Worm (Caenorhabditis elegans) whole organism, midembryonic: ENCODE measurements around the gene pfn-2.

Experiments
- T22C8.4 ChIP-seq: fragments of 200-800 bp; sonication (Bioruptor generic); IDR thresholded peaks from 2 replicates; pipeline ENCODE4 v1.3.6; 2022; ENCODE audit warnings: missing genetic modification characterization, missing compliant biosample characterization
- cog-1 ChIP-seq: sonication (generic microtip); optimal IDR thresholded peaks from 2 replicates; lab custom pipeline; 2016; ENCODE audit warnings: missing genetic modification characterization, missing compliant biosample characterization
- flt-1 ChIP-seq: fragments of 200-800 bp; sonication (Bioruptor generic); IDR thresholded peaks from 2 replicates; pipeline ENCODE4 v1.3.6; 2022; ENCODE audit warnings: missing genetic modification characterization, missing compliant biosample characterization
- klf-2 ChIP-seq: fragments of 200-800 bp; sonication (Bioruptor generic); conservative IDR thresholded peaks from 2 replicates; pipeline ENCODE4 v1.3.6; 2022; ENCODE audit warnings: missing genetic modification reagents, missing genetic modification characterization, missing compliant biosample characterization
- ref-1 ChIP-seq: fragments of 200-800 bp; sonication (Bioruptor generic); conservative IDR thresholded peaks from 2 replicates; pipeline ENCODE4 v1.3.6; 2022; ENCODE audit warnings: missing genetic modification reagents, missing genetic modification characterization, missing compliant biosample characterization
- ztf-29 ChIP-seq: fragments of 200-800 bp; sonication (Bioruptor generic); IDR thresholded peaks from 2 replicates; pipeline ENCODE4 v1.3.6; 2022; ENCODE audit warnings: missing genetic modification reagents, missing genetic modification characterization, missing compliant biosample characterization

DNA sequence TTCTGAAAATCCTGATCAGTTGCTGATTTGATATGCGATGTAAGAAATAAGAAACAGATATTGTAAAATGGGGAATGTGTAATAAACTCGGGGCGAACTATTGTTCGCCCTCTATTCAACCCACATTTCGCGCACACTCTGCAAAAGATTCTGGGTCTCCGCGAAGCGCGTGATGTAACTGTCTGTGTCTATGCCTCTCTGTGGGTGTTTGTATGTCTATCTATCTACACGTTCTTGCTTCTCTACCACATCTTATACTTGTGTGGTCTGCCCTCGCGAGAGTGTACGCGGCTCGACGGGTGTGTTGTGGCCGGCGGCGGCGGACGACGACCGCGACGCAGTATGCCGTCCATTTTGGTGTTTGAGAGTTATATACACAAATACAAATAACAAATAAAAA is 17.4 kb downstream of the pfn-2 start:
- no peak for TF ChIP-seq ref-1 (GFP tag; lab: Robert Waterston, UW)
- no peak for TF ChIP-seq T22C8.4 (GFP tag; lab: Robert Waterston, UW)
- TF ChIP-seq flt-1 (GFP tag; lab: Robert Waterston, UW): no peak
- peak; percentile 33; the same call in 1 of the 2 replicates for TF ChIP-seq ztf-29
- TF ChIP-seq klf-2: no peak
- peak; percentile 76 for TF ChIP-seq cog-1 (tag; lab: Kevin White, UChicago)
